Fruit fly (Drosophila melanogaster) whole organism, embryonic: Measurements from ENCODE around the gene CG15144.
A peak's percentile ranks its signal among the peaks of the same experiment; 100 is the strongest.

Experiments
- ATbp ChIP-seq: fragments of 200-800 bp; sonication (Bioruptor generic); optimal IDR thresholded peaks from 2 replicates; lab custom pipeline; 2017; ENCODE audit warnings: missing biosample characterization, mild to moderate bottlenecking, missing genetic modification characterization, missing genetic modification reagents
- CG11504 ChIP-seq: fragments of 200-800 bp; sonication (Bioruptor generic); optimal IDR thresholded peaks from 3 replicates; lab custom pipeline; 2019; ENCODE audit warnings: missing biosample characterization, mild to moderate bottlenecking, missing genetic modification characterization, moderate library complexity
- CG12236 ChIP-seq: fragments of 200-800 bp; sonication (Bioruptor generic); optimal IDR thresholded peaks from 2 replicates; lab custom pipeline; 2016; ENCODE audit warnings: missing biosample characterization, missing genetic modification characterization
- CG14441 ChIP-seq: fragments of 200-800 bp; sonication (Bioruptor generic); IDR thresholded peaks from 2 replicates; pipeline ENCODE4 v1.3.6; 2022; ENCODE audit warnings: missing biosample characterization, missing genetic modification characterization
- CG15011 ChIP-seq: fragments of 200-800 bp; sonication (Bioruptor generic); optimal IDR thresholded peaks from 3 replicates; lab custom pipeline; 2018; ENCODE audit warnings: missing biosample characterization, mild to moderate bottlenecking, missing genetic modification characterization
- CG17829 ChIP-seq: fragments of 200-800 bp; optimal IDR thresholded peaks from 2 replicates; lab custom pipeline; 2019; ENCODE audit warnings: missing biosample characterization, mild to moderate bottlenecking, missing genetic modification characterization, moderate library complexity
- CG2116 ChIP-seq: fragments of 200-800 bp; sonication (Bioruptor generic); optimal IDR thresholded peaks from 3 replicates; lab custom pipeline; 2018; ENCODE audit warnings: missing biosample characterization, mild to moderate bottlenecking, missing genetic modification characterization
- CG31365 ChIP-seq: fragments of 200-800 bp; sonication (Bioruptor generic); optimal IDR thresholded peaks from 2 replicates; lab custom pipeline; 2018; ENCODE audit warnings: missing biosample characterization, mild to moderate bottlenecking, missing genetic modification characterization
- CG34224 ChIP-seq: fragments of 200-800 bp; sonication (Bioruptor generic); IDR thresholded peaks from 3 replicates; pipeline ENCODE4 v1.3.6; 2022; ENCODE audit warnings: missing biosample characterization, missing genetic modification characterization; ENCODE audit not compliant: partially characterized antibody
- CG3726 ChIP-seq: fragments of 200-800 bp; sonication (Bioruptor generic); IDR thresholded peaks from 3 replicates; pipeline ENCODE4, ENCODE4 v1.3.6; 2022; ENCODE audit warnings: missing biosample characterization, missing genetic modification characterization
- CG3838 ChIP-seq: fragments of 200-800 bp; sonication (Bioruptor generic); optimal IDR thresholded peaks from 3 replicates; lab custom pipeline; 2016; ENCODE audit warnings: missing biosample characterization, missing genetic modification characterization
- CG4820 ChIP-seq: fragments of 200-800 bp; sonication (Bioruptor generic); optimal IDR thresholded peaks from 3 replicates; lab custom pipeline; 2016; ENCODE audit warnings: missing biosample characterization, missing genetic modification characterization
- CG6175 ChIP-seq: fragments of 200-800 bp; sonication (Bioruptor generic); IDR thresholded peaks from 3 replicates; pipeline ENCODE4 v1.3.6; 2022; ENCODE audit warnings: missing biosample characterization, missing genetic modification characterization
- CG6689 ChIP-seq: fragments of 200-800 bp; sonication (Bioruptor generic); IDR thresholded peaks from 2 replicates; pipeline ENCODE4 v1.3.6; 2022; ENCODE audit warnings: missing biosample characterization, missing genetic modification characterization
- CG7987 ChIP-seq: fragments of 200-800 bp; sonication (Bioruptor generic); optimal IDR thresholded peaks from 2 replicates; lab custom pipeline; 2018; ENCODE audit warnings: missing biosample characterization, mild to moderate bottlenecking, missing genetic modification characterization, moderate library complexity
- CG8281 ChIP-seq: fragments of 200-800 bp; sonication (Bioruptor generic); optimal IDR thresholded peaks from 2 replicates; lab custom pipeline; 2018; ENCODE audit warnings: missing biosample characterization, mild to moderate bottlenecking, missing genetic modification characterization, moderate library complexity
- CkIIα-i1 ChIP-seq: fragments of 200-800 bp; sonication (Bioruptor generic); IDR thresholded peaks from 2 replicates; pipeline ENCODE4 v1.3.6; 2022; ENCODE audit warnings: missing biosample characterization, missing genetic modification characterization
- CoRest ChIP-seq: fragments of 200-800 bp; sonication (Bioruptor generic); optimal IDR thresholded peaks from 3 replicates; lab custom pipeline; 2018; ENCODE audit warnings: missing biosample characterization, mild to moderate bottlenecking, missing genetic modification characterization, moderate library complexity
- Deaf1 ChIP-seq: fragments of 200-800 bp; optimal IDR thresholded peaks from 3 replicates; lab custom pipeline; 2019; ENCODE audit warnings: missing biosample characterization, mild to moderate bottlenecking, missing genetic modification characterization, moderate library complexity
- Dek ChIP-seq: fragments of 200-800 bp; sonication (Bioruptor generic); optimal IDR thresholded peaks from 3 replicates; lab custom pipeline; 2019; ENCODE audit warnings: missing biosample characterization, mild to moderate bottlenecking, missing genetic modification characterization, moderate library complexity
- Dip3 ChIP-seq: fragments of 200-800 bp; sonication (Bioruptor generic); optimal IDR thresholded peaks from 3 replicates; lab custom pipeline; 2016; ENCODE audit warnings: missing biosample characterization, missing genetic modification characterization
- HLH4C ChIP-seq: fragments of 200-800 bp; sonication (Bioruptor generic); IDR thresholded peaks from 3 replicates; pipeline ENCODE4 v1.3.6; 2022; ENCODE audit warnings: missing biosample characterization, missing genetic modification characterization; ENCODE audit not compliant: partially characterized antibody
- MESR4 ChIP-seq: fragments of 200-800 bp; sonication (Bioruptor generic); optimal IDR thresholded peaks from 2 replicates; lab custom pipeline; 2018; ENCODE audit warnings: missing biosample characterization, mild to moderate bottlenecking, missing genetic modification characterization, moderate library complexity
- NFAT ChIP-seq: fragments of 200-800 bp; sonication (Bioruptor generic); IDR thresholded peaks from 2 replicates; pipeline ENCODE4 v1.3.6; 2022; ENCODE audit warnings: missing biosample characterization, missing genetic modification characterization
- Neu2 ChIP-seq: fragments of 200-800 bp; sonication (Bioruptor generic); optimal IDR thresholded peaks from 3 replicates; lab custom pipeline; 2016; ENCODE audit warnings: missing biosample characterization, missing genetic modification characterization, borderline replicate concordance
- Oli ChIP-seq: fragments of 200-800 bp; sonication (Bioruptor generic); optimal IDR thresholded peaks from 2 replicates; lab custom pipeline; 2018; ENCODE audit warnings: missing biosample characterization, mild to moderate bottlenecking, missing genetic modification characterization, moderate library complexity
- Optix ChIP-seq: fragments of 200-800 bp; sonication (Bioruptor generic); IDR thresholded peaks from 3 replicates; pipeline ENCODE4 v1.3.6; 2022; ENCODE audit warnings: missing biosample characterization, missing genetic modification characterization
- al ChIP-seq: fragments of 200-800 bp; sonication (Bioruptor generic); IDR thresholded peaks from 2 replicates; pipeline ENCODE4 v1.3.6; 2022; ENCODE audit warnings: missing biosample characterization, missing genetic modification characterization
- dpn ChIP-seq, 2 experiments: fragments of 200-800 bp; sonication (Bioruptor generic); optimal IDR thresholded peaks; 3 replicates each; lab custom pipeline; 2016; ENCODE audit warnings: missing biosample characterization in 2 of 2, missing genetic modification characterization in 2 of 2
- ewg ChIP-seq: fragments of 200-800 bp; sonication (Bioruptor generic); optimal IDR thresholded peaks from 3 replicates; lab custom pipeline; 2017; ENCODE audit warnings: mild to moderate bottlenecking, missing biosample characterization, missing genetic modification reagents, missing genetic modification characterization
- fd3F ChIP-seq: fragments of 200-800 bp; sonication (Bioruptor generic); optimal IDR thresholded peaks from 2 replicates; lab custom pipeline; 2018; ENCODE audit warnings: missing biosample characterization, mild to moderate bottlenecking, missing genetic modification characterization, moderate library complexity
- ftz-f1 ChIP-seq: fragments of 200-800 bp; sonication (Bioruptor generic); optimal IDR thresholded peaks from 2 replicates; lab custom pipeline; 2016; ENCODE audit warnings: missing biosample characterization, missing genetic modification characterization
- gem ChIP-seq: fragments of 200-800 bp; sonication (Bioruptor generic); optimal IDR thresholded peaks from 2 replicates; lab custom pipeline; 2019; ENCODE audit warnings: missing biosample characterization, mild to moderate bottlenecking, missing genetic modification characterization, moderate library complexity
- gfzf ChIP-seq: fragments of 200-800 bp; sonication (Bioruptor generic); optimal IDR thresholded peaks from 2 replicates; lab custom pipeline; 2016; ENCODE audit warnings: missing biosample characterization, mild to moderate bottlenecking, missing genetic modification characterization, moderate library complexity
- grau ChIP-seq: fragments of 200-800 bp; optimal IDR thresholded peaks from 3 replicates; lab custom pipeline; 2019; ENCODE audit warnings: missing biosample characterization, mild to moderate bottlenecking, missing genetic modification characterization, moderate library complexity
- kah ChIP-seq: fragments of 200-800 bp; sonication (Bioruptor generic); optimal IDR thresholded peaks from 2 replicates; lab custom pipeline; 2018; ENCODE audit warnings: missing biosample characterization, mild to moderate bottlenecking, missing genetic modification characterization
- odd ChIP-seq: fragments of 200-800 bp; sonication (Bioruptor generic); optimal IDR thresholded peaks from 2 replicates; lab custom pipeline; 2017; ENCODE audit warnings: missing biosample characterization, mild to moderate bottlenecking, missing genetic modification characterization
- onecut ChIP-seq: fragments of 200-800 bp; sonication (Bioruptor generic); IDR thresholded peaks from 2 replicates; pipeline ENCODE4 v1.3.6; 2022; ENCODE audit warnings: missing biosample characterization, missing genetic modification characterization
- pan ChIP-seq, 4 experiments: fragments of >200 bp in 3 of 4; fragments of 200-800 bp in 1 of 4; sonication (Bioruptor generic) in 1 of 4; optimal IDR thresholded peaks in 3 of 4; IDR thresholded peaks in 1 of 4; 2 replicates each; pipeline versions ENCODE4 v1.3.6 to Lab custom; 2017 to 2022; ENCODE audit warnings: missing biosample characterization in 2 of 4, missing genetic modification characterization in 2 of 4, mixed read lengths in 1 of 4
- pum ChIP-seq: fragments of 200-800 bp; sonication (Bioruptor generic); optimal IDR thresholded peaks from 2 replicates; lab custom pipeline; 2016; ENCODE audit warnings: missing biosample characterization, missing genetic modification characterization
- sc ChIP-seq, 3 experiments: fragments of >200 bp in 2 of 3; fragments of 200-800 bp in 1 of 3; sonication (Bioruptor generic) in 1 of 3; optimal IDR thresholded peaks; 2 replicates in 2 of 3; 3 replicates in 1 of 3; lab custom pipeline; 2017; ENCODE audit warnings: mild to moderate bottlenecking in 1 of 3, missing biosample characterization in 1 of 3, missing genetic modification characterization in 1 of 3, missing genetic modification reagents in 1 of 3
- sens ChIP-seq: fragments of 200-800 bp; sonication (Bioruptor generic); peaks from one replicate; lab custom pipeline; 2016; ENCODE audit warnings: missing biosample characterization, missing genetic modification characterization
- slou ChIP-seq: fragments of 200-800 bp; sonication (Bioruptor generic); optimal IDR thresholded peaks from 3 replicates; lab custom pipeline; 2016; ENCODE audit warnings: missing biosample characterization, missing genetic modification characterization
- tio ChIP-seq: fragments of 200-800 bp; sonication (Bioruptor generic); optimal IDR thresholded peaks from 2 replicates; lab custom pipeline; 2017; ENCODE audit warnings: missing biosample characterization, missing genetic modification characterization, inconsistent platforms
- toy ChIP-seq: fragments of 200-800 bp; sonication (Bioruptor generic); IDR thresholded peaks from 2 replicates; pipeline ENCODE4 v1.3.6; 2022; ENCODE audit warnings: missing biosample characterization, missing genetic modification characterization
- unc-4 ChIP-seq: fragments of 200-800 bp; sonication (Bioruptor generic); IDR thresholded peaks from 2 replicates; pipeline ENCODE4 v1.3.6; 2022; ENCODE audit warnings: missing biosample characterization, missing genetic modification characterization; ENCODE audit not compliant: partially characterized antibody
- vvl ChIP-seq: fragments of 200-800 bp; sonication (Bioruptor generic); IDR thresholded peaks from 2 replicates; pipeline ENCODE4 v1.3.6; 2022; ENCODE audit warnings: missing biosample characterization, missing genetic modification characterization
- zen ChIP-seq: fragments of 200-800 bp; sonication (Bioruptor generic); optimal IDR thresholded peaks from 3 replicates; lab custom pipeline; 2018; ENCODE audit warnings: missing biosample characterization, mild to moderate bottlenecking, missing genetic modification characterization, moderate library complexity

Gene CG15144

DNA sequence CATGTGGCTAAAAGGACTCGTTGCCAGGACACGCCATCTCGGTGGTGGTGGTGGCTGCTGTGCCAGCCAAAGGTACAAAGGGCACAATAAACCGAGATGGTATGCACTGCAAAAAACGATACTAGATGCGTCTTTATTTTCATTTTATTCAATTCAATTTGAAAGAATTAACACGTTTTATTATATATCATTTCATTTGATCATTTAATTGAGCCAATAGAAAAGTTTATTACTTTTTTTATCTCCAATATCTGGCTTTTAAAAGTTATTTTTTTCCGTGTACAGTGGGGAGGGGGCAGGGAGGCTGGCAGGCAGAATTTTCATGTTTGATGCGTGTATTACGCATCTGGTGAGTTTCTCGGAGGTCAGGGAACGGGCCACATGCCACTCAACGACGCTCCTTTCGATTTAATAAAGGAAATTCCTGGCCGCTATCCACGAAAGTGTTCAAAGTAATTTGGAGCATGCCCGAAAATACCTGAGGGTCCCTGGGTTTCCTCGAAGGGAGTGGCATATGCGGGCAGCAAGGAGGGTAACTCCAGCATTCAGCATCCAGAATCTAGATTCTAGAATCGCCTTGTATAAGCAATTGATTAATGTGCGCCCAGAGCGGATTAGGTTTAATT, 14.7 kb downstream of the CG15144 start (continued):
- TF ChIP-seq CG2116 (peak; percentile 39), ftz-f1 (GFP tag; lab: Kevin White, UChicago) (no peak), CG15011 (GFP tag; lab: Kevin White, UChicago) (peak; percentile 72), onecut (GFP tag; lab: Robert Waterston, UW) (peak; percentile 84), pum (peak; percentile 79), slou (GFP tag; lab: Kevin White, UChicago) (peak; percentile 85), CG14441 (GFP tag; lab: Robert Waterston, UW) (peak; percentile 75), al (peak; percentile 47; the same call in 1 of the 2 replicates), Optix (GFP tag; lab: Robert Waterston, UW) (peak; percentile 27; the same call in 1 of the 3 replicates), CG4820 (GFP tag; lab: Kevin White, UChicago) (peak; percentile 88), zen (tag; lab: Kevin White, UChicago) (peak; percentile 91), Dek (peak; percentile 83), CG6175 (GFP tag; lab: Robert Waterston, UW) (0 out of 3 replicates have a peak, but pooled peaks have one; percentile 34), vvl (GFP tag; lab: Robert Waterston, UW) (peak; percentile 93), Oli (tag; lab: Kevin White, UChicago) (peak; percentile 88), NFAT (peak; percentile 49), CG17829 (tag; lab: Kevin White, UChicago) (peak; percentile 94), CG11504 (tag; lab: Kevin White, UChicago) (peak; percentile 92), CoRest (tag; lab: Kevin White, UChicago) (peak; percentile 92), unc-4 (GFP tag; lab: Robert Waterston, UW) (no peak), gfzf (GFP tag; lab: Kevin White, UChicago) (no peak), Neu2 (GFP tag; lab: Kevin White, UChicago) (no peak), CG31365 (peak; percentile 44), sc (optimal IDR thresholded peaks at IDR 0.05; lab: Kevin White, UChicago) (no peak), sc (GFP tag; optimal IDR thresholded peaks at IDR 0.05; lab: Kevin White, UChicago) (peak; percentile 77), toy (no peak), CG6689 (GFP tag; lab: Robert Waterston, UW) (peak; percentile 90), CG8281 (peak; percentile 70), HLH4C (GFP tag; lab: Robert Waterston, UW) (no peak), gem (tag; lab: Kevin White, UChicago) (peak; percentile 94), fd3F (GFP tag; lab: Kevin White, UChicago) (peak; percentile 48), tio (GFP tag; lab: Kevin White, UChicago) (peak; percentile 78), ATbp (GFP tag; lab: Kevin White, UChicago) (peak; percentile 89), CkIIα-i1 (no peak), pan (optimal IDR thresholded peaks at IDR 0.05; lab: Kevin White, UChicago) (no peak), pan (GFP tag; optimal IDR thresholded peaks at IDR 0.05 in 1 of 2, IDR thresholded peaks at IDR 0.05 in 1 of 2) (peak in 1 of 2 experiments; percentile 89), CG3838 (GFP tag; lab: Kevin White, UChicago) (peak; percentile 66), ewg (GFP tag; lab: Kevin White, UChicago) (peak; percentile 76), dpn (GFP tag; optimal IDR thresholded peaks at IDR 0.05; lab: Kevin White, UChicago) (no peak), CG7987 (GFP tag; lab: Kevin White, UChicago) (peak; percentile 46), kah (peak; percentile 79), Deaf1 (tag; lab: Kevin White, UChicago) (peak; percentile 68), grau (tag; lab: Kevin White, UChicago) (peak; percentile 89), sens (GFP tag; lab: Kevin White, UChicago) (peak; percentile 98), CG12236 (GFP tag; lab: Kevin White, UChicago) (peak; percentile 73), CG34224 (GFP tag; lab: Robert Waterston, UW) (no peak), CG3726 (GFP tag; lab: Robert Waterston, UW) (peak; percentile 62; the same call in 1 of the 3 replicates), MESR4 (GFP tag; lab: Kevin White, UChicago) (peak; percentile 4), odd (GFP tag; lab: Kevin White, UChicago) (peak; percentile 80), Dip3 (peak; percentile 21)
